Worm (Caenorhabditis elegans): ENCODE results near the gene Y75D11A.3.

ce11 chrX:1727056-1727455 is 19.0 kb downstream of the Y75D11A.3 start, which contains the start of gene F07G6.2:
- TF ChIP-seq him-1 (tag; optimal IDR thresholded peaks at IDR 0.05): no peak
- TF ChIP-seq W03F9.2 (tag; optimal IDR thresholded peaks at IDR 0.05): no peak
- TF ChIP-seq dao-5 (tag; optimal IDR thresholded peaks at IDR 0.05): no peak
